Worm (Caenorhabditis elegans) whole organism, early embryonic: ENCODE results near the gene M01B2.10.

Source experiments
- B0310.2 ChIP-seq: sonication (generic microtip); optimal IDR thresholded peaks from 2 replicates; lab custom pipeline; 2016; ENCODE audit warnings: mild to moderate bottlenecking, missing genetic modification characterization, missing compliant biosample characterization
- F13C5.2 ChIP-seq: sonication (generic microtip); optimal IDR thresholded peaks from 2 replicates; lab custom pipeline; 2017; ENCODE audit warnings: mild to moderate bottlenecking, missing genetic modification characterization, inconsistent platforms, missing compliant biosample characterization
- aly-1 ChIP-seq: sonication (generic microtip); optimal IDR thresholded peaks from 2 replicates; lab custom pipeline; 2016; ENCODE audit warnings: missing genetic modification characterization, missing compliant biosample characterization
- ama-1 ChIP-seq: fragments of 150-350 bp; optimal IDR thresholded peaks from 2 replicates; lab custom pipeline; 2014
- ceh-13 ChIP-seq: fragments of 200-800 bp; sonication (Bioruptor generic); optimal IDR thresholded peaks from 2 replicates; lab custom pipeline; 2018; ENCODE audit warnings: mild to moderate bottlenecking, missing genetic modification characterization, missing compliant biosample characterization
- ceh-36 ChIP-seq: sonication (generic microtip); optimal IDR thresholded peaks from 2 replicates; lab custom pipeline; 2016; ENCODE audit warnings: missing genetic modification characterization, inconsistent platforms, missing compliant biosample characterization
- ets-7 ChIP-seq: sonication (generic microtip); optimal IDR thresholded peaks from 2 replicates; lab custom pipeline; 2016; ENCODE audit warnings: missing genotype, missing genetic modification characterization, missing compliant biosample characterization
- flt-1 ChIP-seq: fragments of 200-800 bp; sonication (Bioruptor generic); IDR thresholded peaks from 2 replicates; pipeline ENCODE4 v1.3.6; 2022; ENCODE audit warnings: missing genetic modification characterization, missing compliant biosample characterization
- hmbx-1 ChIP-seq: sonication (generic microtip); optimal IDR thresholded peaks from 2 replicates; lab custom pipeline; 2016; ENCODE audit warnings: mild to moderate bottlenecking, missing genetic modification characterization, missing compliant biosample characterization
- hmg-4 ChIP-seq: fragments of 200-800 bp; sonication (Bioruptor generic); optimal IDR thresholded peaks from 2 replicates; lab custom pipeline; 2018; ENCODE audit warnings: mild to moderate bottlenecking, missing genetic modification characterization, missing compliant biosample characterization
- hnd-1 ChIP-seq: sonication (generic microtip); optimal IDR thresholded peaks from 2 replicates; lab custom pipeline; 2016; ENCODE audit warnings: missing genetic modification characterization, missing compliant biosample characterization
- pes-1 ChIP-seq: fragments of 200-800 bp; sonication (Bioruptor generic); IDR thresholded peaks from 2 replicates; pipeline ENCODE4 v1.3.6; 2022; ENCODE audit warnings: missing genetic modification reagents, missing genetic modification characterization, missing compliant biosample characterization
- scrt-1 ChIP-seq: fragments of 200-800 bp; sonication (Bioruptor generic); IDR thresholded peaks from 2 replicates; pipeline ENCODE4 v1.3.6; 2022; ENCODE audit warnings: missing genetic modification characterization, missing compliant biosample characterization
- sea-1 ChIP-seq: fragments of 200-800 bp; sonication (Bioruptor generic); conservative IDR thresholded peaks from 2 replicates; pipeline ENCODE4 v1.3.6; 2022; ENCODE audit warnings: missing genetic modification characterization, missing compliant biosample characterization
- tbx-11 ChIP-seq: fragments of 200-800 bp; sonication (Bioruptor generic); IDR thresholded peaks from 2 replicates; pipeline ENCODE4 v1.3.6; 2022; ENCODE audit warnings: missing genetic modification characterization, missing compliant biosample characterization
- tbx-37 ChIP-seq: fragments of 200-800 bp; sonication (Bioruptor generic); conservative IDR thresholded peaks from 2 replicates; pipeline ENCODE4 v1.3.6; 2022; ENCODE audit warnings: missing genetic modification reagents, missing genetic modification characterization, missing compliant biosample characterization
- tra-4 ChIP-seq: sonication (generic microtip); optimal IDR thresholded peaks from 2 replicates; lab custom pipeline; 2017; ENCODE audit warnings: missing genetic modification characterization, missing compliant biosample characterization

Gene M01B2.10

ce11 chrV:15295436-15295835 is 33.2 kb upstream of the M01B2.10 start:
- TF ChIP-seq flt-1 (GFP tag; lab: Robert Waterston, UW) (peak; percentile 15; the same call in 1 of the 2 replicates), pes-1 (GFP tag; lab: Robert Waterston, UW) (peak; percentile 54; the same call in 1 of the 2 replicates)

- TF ChIP-seq aly-1 (tag; lab: Kevin White, UChicago) (no peak), B0310.2 (tag; lab: Kevin White, UChicago) (no peak), tbx-11 (GFP tag; lab: Robert Waterston, UW) (no peak), hmbx-1 (tag; lab: Kevin White, UChicago) (no peak), F13C5.2 (tag; lab: Kevin White, UChicago) (no peak), flt-1 (GFP tag; lab: Robert Waterston, UW) (no peak), tbx-37 (GFP tag; lab: Robert Waterston, UW) (no peak), ama-1 (lab: Kevin White, UChicago) (no peak), pes-1 (GFP tag; lab: Robert Waterston, UW) (no peak), hnd-1 (tag; lab: Kevin White, UChicago) (no peak), scrt-1 (GFP tag; lab: Robert Waterston, UW) (no peak)
Measured at ce11 chrV:15293865-15294264, 31.6 kb upstream of the M01B2.10 start, which contains the start of gene str-96. str-96 (minus strand) TSS chrV:15293965.

- no peak for TF ChIP-seq sea-1
Measured at ce11 chrV:15290995-15291394, 28.8 kb upstream of the M01B2.10 start, which contains the start of gene cyp-34A2. cyp-34A2 (minus strand) TSS chrV:15291095.

- no peak for TF ChIP-seq ceh-36 (tag; lab: Kevin White, UChicago)
- no peak for TF ChIP-seq ets-7 (tag; lab: Kevin White, UChicago)
- no peak for TF ChIP-seq F13C5.2 (tag; lab: Kevin White, UChicago)
Measured at ce11 chrV:15287856-15288255, 25.6 kb upstream of the M01B2.10 start, which contains the start of gene cyp-34A1. cyp-34A1 (minus strand) TSS chrV:15287956.

ce11 chrV:15285984-15286383 is 23.7 kb upstream of the M01B2.10 start:
- TF ChIP-seq tbx-37 (GFP tag; lab: Robert Waterston, UW) (no peak), hmbx-1 (tag; lab: Kevin White, UChicago) (no peak), ets-7 (tag; lab: Kevin White, UChicago) (no peak), flt-1 (GFP tag; lab: Robert Waterston, UW) (no peak), hmg-4 (GFP tag; lab: Kevin White, UChicago) (no peak), tra-4 (tag; lab: Kevin White, UChicago) (no peak), ama-1 (lab: Kevin White, UChicago) (no peak), hnd-1 (tag; lab: Kevin White, UChicago) (no peak), ceh-36 (tag; lab: Kevin White, UChicago) (no peak), sea-1 (no peak)

- TF ChIP-seq hmg-4 (GFP tag; lab: Kevin White, UChicago): no peak
- TF ChIP-seq ceh-36 (tag; lab: Kevin White, UChicago): no peak
- no peak for TF ChIP-seq ets-7 (tag; lab: Kevin White, UChicago)
Measured at ce11 chrV:15281279-15281949, 19.2 kb upstream of the M01B2.10 start, which contains the start of the genes srw-19 and srx-51. srw-19 (minus strand) TSS chrV:15281379. srx-51 (plus strand) TSS chrV:15281899.

ce11 chrV:15276915-15277314 is 14.7 kb upstream of the M01B2.10 start, which contains the start of gene srw-17:
srw-17 (minus strand) TSS chrV:15277015.
- TF ChIP-seq hnd-1 (tag; lab: Kevin White, UChicago) (no peak), ceh-36 (tag; lab: Kevin White, UChicago) (no peak), tra-4 (tag; lab: Kevin White, UChicago) (no peak), tbx-11 (GFP tag; lab: Robert Waterston, UW) (no peak), ets-7 (tag; lab: Kevin White, UChicago) (no peak)

ce11 chrV:15274757-15275156 is 12.5 kb upstream of the M01B2.10 start, which contains the start of gene srw-16:
srw-16 (minus strand) TSS chrV:15274857.
- TF ChIP-seq hmbx-1 (tag; lab: Kevin White, UChicago): no peak
- TF ChIP-seq scrt-1 (GFP tag; lab: Robert Waterston, UW): no peak
- TF ChIP-seq sea-1: no peak
- no peak for TF ChIP-seq ama-1 (lab: Kevin White, UChicago)
- no peak for TF ChIP-seq hmg-4 (GFP tag; lab: Kevin White, UChicago)
- no peak for TF ChIP-seq hnd-1 (tag; lab: Kevin White, UChicago)
- no peak for TF ChIP-seq ceh-36 (tag; lab: Kevin White, UChicago)
- TF ChIP-seq flt-1 (GFP tag; lab: Robert Waterston, UW): no peak
- no peak for TF ChIP-seq F13C5.2 (tag; lab: Kevin White, UChicago)
- TF ChIP-seq tbx-11 (GFP tag; lab: Robert Waterston, UW): no peak
- TF ChIP-seq aly-1 (tag; lab: Kevin White, UChicago): no peak
- no peak for TF ChIP-seq ets-7 (tag; lab: Kevin White, UChicago)
- no peak for TF ChIP-seq tra-4 (tag; lab: Kevin White, UChicago)
- TF ChIP-seq ceh-13 (GFP tag; lab: Kevin White, UChicago): no peak
- no peak for TF ChIP-seq B0310.2 (tag; lab: Kevin White, UChicago)
- TF ChIP-seq pes-1 (GFP tag; lab: Robert Waterston, UW): no peak
- no peak for TF ChIP-seq tbx-37 (GFP tag; lab: Robert Waterston, UW)
